Worm (Caenorhabditis elegans) whole organism, young adult: Measurements from ENCODE around the gene K06G5.1.

Source experiments
- B0035.1 ChIP-seq: sonication (generic microtip); optimal IDR thresholded peaks from 2 replicates; lab custom pipeline; 2016; ENCODE audit warnings: missing genetic modification characterization, mild to moderate bottlenecking, missing compliant biosample characterization, missing genotype, missing genetic modification reagents
- B0261.1 ChIP-seq: sonication (generic microtip); optimal IDR thresholded peaks from 2 replicates; lab custom pipeline; 2016; ENCODE audit warnings: mild to moderate bottlenecking, missing genetic modification characterization, moderate library complexity, missing compliant biosample characterization
- B0336.3 ChIP-seq: fragments of 200-800 bp; sonication (Bioruptor generic); IDR thresholded peaks from 2 replicates; pipeline ENCODE4 v1.3.6; 2022; ENCODE audit warnings: missing genetic modification characterization, missing compliant biosample characterization
- C06A6.2 ChIP-seq: fragments of 200-800 bp; sonication (Bioruptor generic); conservative IDR thresholded peaks from 2 replicates; pipeline ENCODE4 v1.3.6; 2022; ENCODE audit warnings: missing genetic modification characterization, missing compliant biosample characterization
- F10E7.11 ChIP-seq: sonication (generic microtip); optimal IDR thresholded peaks from 2 replicates; lab custom pipeline; 2017; ENCODE audit warnings: mild to moderate bottlenecking, missing genetic modification characterization, moderate library complexity, missing compliant biosample characterization
- F22D6.2 ChIP-seq: sonication (generic microtip); optimal IDR thresholded peaks from 2 replicates; lab custom pipeline; 2016; ENCODE audit warnings: mild to moderate bottlenecking, missing genetic modification characterization, missing compliant biosample characterization
- F52B5.7 ChIP-seq: sonication (generic microtip); optimal IDR thresholded peaks from 2 replicates; lab custom pipeline; 2016; ENCODE audit warnings: mild to moderate bottlenecking, missing genetic modification characterization, missing compliant biosample characterization
- K11D2.4 ChIP-seq: fragments of 200-800 bp; sonication (Bioruptor generic); IDR thresholded peaks from 2 replicates; pipeline ENCODE4 v1.3.6; 2022; ENCODE audit warnings: missing genetic modification reagents, missing genetic modification characterization, missing compliant biosample characterization
- K12H6.12 ChIP-seq: fragments of 200-800 bp; sonication (Bioruptor generic); optimal IDR thresholded peaks from 2 replicates; lab custom pipeline; 2018; ENCODE audit warnings: mild to moderate bottlenecking, missing genetic modification characterization, missing compliant biosample characterization
- T07F8.4 ChIP-seq: sonication (generic microtip); optimal IDR thresholded peaks from 2 replicates; lab custom pipeline; 2016; ENCODE audit warnings: mild to moderate bottlenecking, missing genetic modification characterization, moderate library complexity, missing compliant biosample characterization
- Y53F4B.3 ChIP-seq: fragments of 200-800 bp; sonication (Bioruptor generic); IDR thresholded peaks from 2 replicates; pipeline ENCODE4 v1.3.6; 2022; ENCODE audit warnings: missing genetic modification reagents, missing genetic modification characterization, missing compliant biosample characterization
- Y79H2A.3 ChIP-seq: fragments of 200-800 bp; sonication (Bioruptor generic); conservative IDR thresholded peaks from 2 replicates; pipeline ENCODE4 v1.3.6; 2022; ENCODE audit warnings: missing genetic modification reagents, missing genetic modification characterization, missing compliant biosample characterization
- ZK185.1 ChIP-seq: sonication (generic microtip); optimal IDR thresholded peaks from 2 replicates; lab custom pipeline; 2016; ENCODE audit warnings: mild to moderate bottlenecking, missing genetic modification characterization, missing compliant biosample characterization; ENCODE audit not compliant: poor library complexity, severe bottlenecking
- ama-1 ChIP-seq, 3 experiments: fragments of 150-350 bp in 1 of 3; sonication (generic microtip) in 2 of 3; optimal IDR thresholded peaks; 2 replicates each; lab custom pipeline; 2014 to 2018; ENCODE audit warnings: missing biosample characterization in 2 of 3, missing genetic modification characterization in 2 of 3, missing genetic modification reagents in 2 of 3
- aptf-2 ChIP-seq: fragments of 200-800 bp; sonication (Bioruptor generic); conservative IDR thresholded peaks from 2 replicates; pipeline ENCODE4 v1.3.6; 2022; ENCODE audit warnings: missing genetic modification reagents, missing genetic modification characterization, missing compliant biosample characterization
- aptf-3 ChIP-seq: fragments of 200-800 bp; sonication (Bioruptor generic); IDR thresholded peaks from 2 replicates; pipeline ENCODE4 v1.3.6; 2022; ENCODE audit warnings: missing genetic modification characterization, missing compliant biosample characterization
- attf-5 ChIP-seq: fragments of 200-800 bp; sonication (Bioruptor generic); optimal IDR thresholded peaks from 2 replicates; lab custom pipeline; 2018; ENCODE audit warnings: mild to moderate bottlenecking, missing genetic modification characterization, missing compliant biosample characterization
- bed-2 ChIP-seq: fragments of 200-800 bp; sonication (Bioruptor generic); IDR thresholded peaks from 2 replicates; pipeline ENCODE4 v1.3.6; 2022; ENCODE audit warnings: missing genetic modification reagents, missing genetic modification characterization, missing compliant biosample characterization
- ccch-3 ChIP-seq: fragments of 200-800 bp; sonication (Bioruptor generic); optimal IDR thresholded peaks from 2 replicates; lab custom pipeline; 2018; ENCODE audit warnings: mild to moderate bottlenecking, missing genetic modification characterization, missing compliant biosample characterization
- cebp-2 ChIP-seq: fragments of 200-800 bp; sonication (Bioruptor generic); IDR thresholded peaks from 2 replicates; pipeline ENCODE4 v1.3.6; 2022; ENCODE audit warnings: missing genetic modification characterization, missing compliant biosample characterization
- dox-1 ChIP-seq: fragments of 200-800 bp; sonication (Bioruptor generic); IDR thresholded peaks from 2 replicates; pipeline ENCODE4 v1.3.6; 2022; ENCODE audit warnings: missing genetic modification reagents, missing genetic modification characterization, missing compliant biosample characterization
- dpff-1 ChIP-seq: sonication (generic microtip); optimal IDR thresholded peaks from 2 replicates; lab custom pipeline; 2017; ENCODE audit warnings: mild to moderate bottlenecking, missing genetic modification characterization, missing compliant biosample characterization
- dpl-1 ChIP-seq: fragments of 150-350 bp; optimal IDR thresholded peaks from 2 replicates; lab custom pipeline; 2014; ENCODE audit warnings: missing biosample characterization, missing genetic modification reagents, missing genetic modification characterization
- efl-1 ChIP-seq: fragments of 150-350 bp; optimal IDR thresholded peaks from 2 replicates; lab custom pipeline; 2014; ENCODE audit warnings: missing biosample characterization, missing genetic modification reagents, missing genetic modification characterization
- ekl-4 ChIP-seq: fragments of 200-800 bp; sonication (Bioruptor generic); IDR thresholded peaks from 2 replicates; pipeline ENCODE4 v1.3.6; 2022; ENCODE audit warnings: missing genetic modification reagents, missing genetic modification characterization, missing compliant biosample characterization
- him-1 ChIP-seq: sonication (generic microtip); optimal IDR thresholded peaks from 2 replicates; lab custom pipeline; 2016; ENCODE audit warnings: missing genotype, missing genetic modification reagents, missing genetic modification characterization, missing compliant biosample characterization
- hlh-12 ChIP-seq: sonication (generic microtip); optimal IDR thresholded peaks from 2 replicates; lab custom pipeline; 2016; ENCODE audit warnings: missing genetic modification characterization, missing compliant biosample characterization
- hlh-26 ChIP-seq: fragments of 200-800 bp; sonication (Bioruptor generic); conservative IDR thresholded peaks from 2 replicates; pipeline ENCODE4 v1.3.6; 2022; ENCODE audit warnings: missing genetic modification reagents, missing genetic modification characterization, missing compliant biosample characterization
- hrde-1 ChIP-seq: sonication (generic microtip); optimal IDR thresholded peaks from 2 replicates; lab custom pipeline; 2016; ENCODE audit warnings: missing genetic modification characterization, mild to moderate bottlenecking, missing compliant biosample characterization, moderate library complexity, missing genotype, missing genetic modification reagents, borderline replicate concordance
- lin-40 ChIP-seq: sonication (generic microtip); optimal IDR thresholded peaks from 2 replicates; lab custom pipeline; 2016; ENCODE audit warnings: missing genetic modification characterization, mild to moderate bottlenecking, missing compliant biosample characterization, missing genotype, missing genetic modification reagents
- lsl-1 ChIP-seq: fragments of 200-800 bp; sonication (Bioruptor generic); optimal IDR thresholded peaks from 2 replicates; lab custom pipeline; 2018; ENCODE audit warnings: mild to moderate bottlenecking, missing genetic modification characterization, moderate library complexity, missing compliant biosample characterization
- lsy-27 ChIP-seq: sonication (generic microtip); optimal IDR thresholded peaks from 2 replicates; lab custom pipeline; 2017; ENCODE audit warnings: missing genetic modification characterization, mild to moderate bottlenecking, missing compliant biosample characterization, antibody characterized with exemption, missing genotype, borderline replicate concordance; ENCODE audit not compliant: insufficient read depth
- madf-10 ChIP-seq: sonication (generic microtip); optimal IDR thresholded peaks from 2 replicates; lab custom pipeline; 2016; ENCODE audit warnings: mild to moderate bottlenecking, missing genetic modification characterization, missing compliant biosample characterization
- mcd-1 ChIP-seq: fragments of 200-800 bp; sonication (Bioruptor generic); IDR thresholded peaks from 2 replicates; pipeline ENCODE4 v1.3.6; 2022; ENCODE audit warnings: missing genetic modification reagents, missing genetic modification characterization, missing compliant biosample characterization
- mes-4 ChIP-seq: sonication (generic microtip); optimal IDR thresholded peaks from 2 replicates; lab custom pipeline; 2016; ENCODE audit warnings: missing genotype, missing genetic modification characterization, missing compliant biosample characterization
- mxl-1 ChIP-seq: sonication (generic microtip); optimal IDR thresholded peaks from 2 replicates; lab custom pipeline; 2016; ENCODE audit warnings: missing genetic modification characterization, missing compliant biosample characterization
- nfyb-1 ChIP-seq: fragments of 200-800 bp; sonication (Bioruptor generic); IDR thresholded peaks from 2 replicates; pipeline ENCODE4 v1.3.6; 2022; ENCODE audit warnings: missing genetic modification reagents, missing genetic modification characterization, missing compliant biosample characterization
- nhr-80 ChIP-seq: sonication (generic microtip); optimal IDR thresholded peaks from 2 replicates; lab custom pipeline; 2016; ENCODE audit warnings: missing genetic modification characterization, missing compliant biosample characterization
- pha-4 ChIP-seq: fragments of 150-350 bp; sonication (generic microtip); optimal IDR thresholded peaks from 2 replicates; lab custom pipeline; 2014; ENCODE audit warnings: missing biosample characterization, missing genetic modification reagents, missing genetic modification characterization
- rec-8 ChIP-seq, 2 experiments: sonication (generic microtip); optimal IDR thresholded peaks; 2 replicates each; lab custom pipeline; 2016; ENCODE audit warnings: mild to moderate bottlenecking in 2 of 2, missing genetic modification characterization in 2 of 2, missing genetic modification reagents in 2 of 2, missing genotype in 2 of 2, missing biosample characterization in 1 of 2, missing compliant biosample characterization in 1 of 2, moderate library complexity in 1 of 2
- snpc-1.1 ChIP-seq: sonication (generic microtip); optimal IDR thresholded peaks from 2 replicates; lab custom pipeline; 2017; ENCODE audit warnings: missing genetic modification characterization, mild to moderate bottlenecking, missing compliant biosample characterization, antibody characterized with exemption, moderate library complexity, missing genotype, missing genetic modification reagents; ENCODE audit not compliant: insufficient read depth
- snpc-1.3 ChIP-seq: sonication (generic microtip); optimal IDR thresholded peaks from 2 replicates; lab custom pipeline; 2017; ENCODE audit warnings: missing genetic modification characterization, mild to moderate bottlenecking, missing compliant biosample characterization, antibody characterized with exemption, moderate library complexity, missing genotype, missing genetic modification reagents; ENCODE audit not compliant: insufficient read depth
- snpc-4 ChIP-seq, 5 experiments: fragments of 150-350 bp in 1 of 5; sonication (generic microtip) in 4 of 5; optimal IDR thresholded peaks; 2 replicates each; lab custom pipeline; 2014 to 2018; ENCODE audit warnings: missing genetic modification characterization in 5 of 5, missing biosample characterization in 3 of 5, antibody characterized with exemption in 2 of 5, mild to moderate bottlenecking in 2 of 5, missing compliant biosample characterization in 2 of 5, missing genotype in 2 of 5, moderate library complexity in 2 of 5, missing genetic modification reagents in 1 of 5
- xnd-1 ChIP-seq: sonication (generic microtip); optimal IDR thresholded peaks from 2 replicates; lab custom pipeline; 2016; ENCODE audit warnings: missing genotype, missing genetic modification reagents, missing genetic modification characterization, missing compliant biosample characterization
- ztf-22 ChIP-seq: fragments of 200-800 bp; sonication (Bioruptor generic); optimal IDR thresholded peaks from 2 replicates; lab custom pipeline; 2018; ENCODE audit warnings: mild to moderate bottlenecking, missing genetic modification characterization, moderate library complexity, missing compliant biosample characterization
- ztf-6 ChIP-seq: fragments of 200-800 bp; sonication (Bioruptor generic); IDR thresholded peaks from 2 replicates; pipeline ENCODE4 v1.3.6; 2022; ENCODE audit warnings: missing genetic modification reagents, missing genetic modification characterization, missing compliant biosample characterization

K06G5.1 gene

ce11 chrX:14179488-14179887 lies 35.3 kb upstream of the K06G5.1 start:
- TF ChIP-seq K11D2.4 = no peak
- no peak for TF ChIP-seq him-1
- no peak for TF ChIP-seq T07F8.4 (tag; lab: Kevin White, UChicago)
- TF ChIP-seq ZK185.1 (tag; lab: Kevin White, UChicago) = no peak
- TF ChIP-seq dpl-1 = no peak
- no peak for TF ChIP-seq B0336.3
- no peak for TF ChIP-seq cebp-2 (GFP tag; lab: Robert Waterston, UW)
- no peak for TF ChIP-seq ccch-3 (GFP tag; lab: Kevin White, UChicago)
- TF ChIP-seq pha-4 (tag; lab: Kevin White, UChicago) = no peak
- TF ChIP-seq madf-10 (tag; lab: Kevin White, UChicago) = no peak
- no peak for TF ChIP-seq dpff-1 (tag; lab: Kevin White, UChicago)
- TF ChIP-seq xnd-1 = no peak
- TF ChIP-seq aptf-2 (GFP tag; lab: Robert Waterston, UW) = no peak
- TF ChIP-seq lsl-1 (GFP tag; lab: Kevin White, UChicago) = no peak
- no peak for TF ChIP-seq lin-40
- TF ChIP-seq F22D6.2 (tag; lab: Kevin White, UChicago) = no peak

ce11 chrX:14180151-14180550 lies 34.6 kb upstream of the K06G5.1 start, which contains the start of gene C37E2.3:
Gene C37E2.3, plus strand, starts transcription at chrX:14180451.
- TF ChIP-seq hlh-12 (tag; lab: Kevin White, UChicago) (no peak), Y53F4B.3 (GFP tag; lab: Robert Waterston, UW) (no peak), F52B5.7 (no peak), cebp-2 (GFP tag; lab: Robert Waterston, UW) (no peak), snpc-1.1 (tag; lab: Kevin White, UChicago) (no peak), mcd-1 (GFP tag; lab: Robert Waterston, UW) (no peak), C06A6.2 (GFP tag; lab: Robert Waterston, UW) (no peak), B0035.1 (tag; lab: Kevin White, UChicago) (no peak), nhr-80 (no peak), ccch-3 (GFP tag; lab: Kevin White, UChicago) (no peak), F10E7.11 (tag; lab: Kevin White, UChicago) (no peak), B0261.1 (tag; lab: Kevin White, UChicago) (no peak), ztf-6 (GFP tag; lab: Robert Waterston, UW) (no peak), lsy-27 (no peak), Y79H2A.3 (GFP tag; lab: Robert Waterston, UW) (no peak), snpc-1.3 (tag; lab: Kevin White, UChicago) (no peak), hlh-26 (GFP tag; lab: Robert Waterston, UW) (no peak), aptf-3 (GFP tag; lab: Robert Waterston, UW) (no peak), ama-1 (optimal IDR thresholded peaks at IDR 0.05; lab: Kevin White, UChicago) (no peak), ama-1 (GFP tag; optimal IDR thresholded peaks at IDR 0.05; lab: Kevin White, UChicago) (no peak)

ce11 chrX:14182514-14182913 lies 32.3 kb upstream of the K06G5.1 start:
- TF ChIP-seq attf-5 (GFP tag; lab: Kevin White, UChicago) (no peak), ztf-6 (GFP tag; lab: Robert Waterston, UW) (no peak), efl-1 (GFP tag; lab: Kevin White, UChicago) (no peak), bed-2 (no peak), ztf-22 (GFP tag; lab: Kevin White, UChicago) (no peak), dpl-1 (no peak), dox-1 (GFP tag; lab: Robert Waterston, UW) (no peak), K12H6.12 (tag; lab: Kevin White, UChicago) (no peak), ekl-4 (GFP tag; lab: Robert Waterston, UW) (no peak), rec-8 (tag; optimal IDR thresholded peaks at IDR 0.05; lab: Kevin White, UChicago) (no peak), hrde-1 (tag; lab: Kevin White, UChicago) (no peak), snpc-1.3 (tag; lab: Kevin White, UChicago) (no peak), nfyb-1 (GFP tag; lab: Robert Waterston, UW) (no peak), mxl-1 (tag; lab: Kevin White, UChicago) (no peak), mes-4 (tag; lab: Kevin White, UChicago) (no peak), hlh-26 (GFP tag; lab: Robert Waterston, UW) (no peak), snpc-4 (GFP tag; optimal IDR thresholded peaks at IDR 0.05; lab: Kevin White, UChicago) (no peak), snpc-4 (tag; optimal IDR thresholded peaks at IDR 0.05; lab: Kevin White, UChicago) (no peak)
- TF ChIP-seq, all 124 proteins: peak for 0
